Fruit fly (Drosophila melanogaster): ENCODE results near the gene bark.

The bark gene

DNA sequence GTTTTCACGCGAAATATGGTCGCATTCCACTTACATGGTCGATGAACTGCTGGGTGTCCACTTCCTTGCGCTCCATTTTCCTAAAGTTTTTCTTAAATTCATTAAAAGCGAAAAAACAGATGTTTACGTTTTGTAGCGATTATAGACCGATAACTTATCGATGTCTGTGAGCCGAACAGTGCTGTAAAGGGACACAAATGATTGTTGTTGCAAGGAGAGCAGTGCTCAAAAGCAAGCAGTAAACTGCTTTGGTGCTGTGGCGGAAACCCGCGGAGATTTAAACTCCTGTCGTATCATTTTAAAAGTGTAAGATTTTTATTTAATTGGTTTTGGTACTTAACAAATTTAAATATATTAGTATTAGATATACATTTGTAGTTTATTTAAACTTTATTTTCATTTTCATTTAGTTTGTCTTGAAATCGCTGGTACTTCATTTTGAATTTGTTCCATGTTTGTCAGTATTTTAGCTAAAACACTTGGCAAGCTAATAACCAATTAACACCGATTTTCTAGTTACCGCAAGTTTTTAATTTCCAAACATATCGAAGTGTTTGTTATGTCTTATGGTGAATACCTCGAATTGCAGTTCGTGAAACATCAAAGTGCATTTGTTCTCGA, 26.4 kb downstream of the bark start, which contains the start of gene CG3407:
CG3407 (minus strand) TSS at position 156 of the 621 bp plus-strand sequence.
- TF ChIP-seq GATAd (GFP tag; optimal IDR thresholded peaks at IDR 0.05) (peak; percentile 81), N (GFP tag; optimal IDR thresholded peaks at IDR 0.05) (peak; percentile 69), lola (GFP tag; optimal IDR thresholded peaks at IDR 0.05) (no peak), CrebA (GFP tag; optimal IDR thresholded peaks at IDR 0.05; ENCODE audit: borderline replicate concordance) (no peak), Hnf4 (GFP tag; optimal IDR thresholded peaks at IDR 0.05) (peak; percentile 70), Dfd (GFP tag; optimal IDR thresholded peaks at IDR 0.05) (no peak), sv (GFP tag; optimal IDR thresholded peaks at IDR 0.05) (peak; percentile 66), h (GFP tag; optimal IDR thresholded peaks at IDR 0.05) (no peak), woc (GFP tag; optimal IDR thresholded peaks at IDR 0.05) (no peak), Myc (optimal IDR thresholded peaks at IDR 0.05) (peak; percentile 56), Rel (GFP tag; optimal IDR thresholded peaks at IDR 0.05) (no peak), Rel (tag; optimal IDR thresholded peaks at IDR 0.05) (no peak), fru (GFP tag; optimal IDR thresholded peaks at IDR 0.05) (peak; percentile 10), rgr (GFP tag; optimal IDR thresholded peaks at IDR 0.05) (no peak), tai (GFP tag; optimal IDR thresholded peaks at IDR 0.05) (peak; percentile 51), foxo (GFP tag; optimal IDR thresholded peaks at IDR 0.05) (peak in 1 of 2 experiments; percentile 15)

DNA sequence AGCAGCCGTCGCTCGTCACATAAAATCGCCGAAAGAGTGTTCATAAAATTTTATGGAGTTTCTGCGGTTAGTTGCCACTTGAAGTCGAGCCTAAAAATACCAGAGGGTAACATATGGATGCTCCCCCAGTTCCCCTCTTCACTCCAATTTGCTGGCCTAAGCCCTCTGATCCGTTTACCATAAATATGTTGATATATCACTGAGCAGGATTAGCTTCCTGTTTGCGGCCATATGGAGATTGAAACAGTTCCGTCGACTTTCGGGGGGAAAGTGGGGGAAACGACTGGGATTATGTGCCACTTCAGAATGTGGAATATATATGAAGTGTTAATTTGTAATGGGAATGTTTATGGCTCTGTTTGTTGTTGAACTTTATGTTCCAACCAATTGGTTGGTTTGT, 27.2 kb downstream of the bark start:
- TF ChIP-seq OdsH (GFP tag; optimal IDR thresholded peaks at IDR 0.05) = no peak
- no peak for TF ChIP-seq pan (optimal IDR thresholded peaks at IDR 0.05)
- no peak for TF ChIP-seq woc (GFP tag; optimal IDR thresholded peaks at IDR 0.05)
- TF ChIP-seq lola (GFP tag; optimal IDR thresholded peaks at IDR 0.05) = no peak
- TF ChIP-seq HLH106 (tag; optimal IDR thresholded peaks at IDR 0.05) = no peak
- no peak for TF ChIP-seq GATAd (GFP tag; optimal IDR thresholded peaks at IDR 0.05)
- no peak for TF ChIP-seq Vsx2 (GFP tag; optimal IDR thresholded peaks at IDR 0.05; ENCODE audit: partially characterized antibody)
- no peak for TF ChIP-seq dmrt93B (GFP tag; optimal IDR thresholded peaks at IDR 0.05)
- TF ChIP-seq N (GFP tag; optimal IDR thresholded peaks at IDR 0.05) = no peak
- TF ChIP-seq Myc (optimal IDR thresholded peaks at IDR 0.05) = no peak
- TF ChIP-seq sv (GFP tag; optimal IDR thresholded peaks at IDR 0.05) = no peak
- no peak for TF ChIP-seq rgr (GFP tag; optimal IDR thresholded peaks at IDR 0.05)
- no peak for TF ChIP-seq Hnf4 (GFP tag; optimal IDR thresholded peaks at IDR 0.05)
- TF ChIP-seq ey (GFP tag; optimal IDR thresholded peaks at IDR 0.05) = no peak
- TF ChIP-seq fru (GFP tag; optimal IDR thresholded peaks at IDR 0.05) = no peak
- no peak for TF ChIP-seq psq (GFP tag; optimal IDR thresholded peaks at IDR 0.05)
- no peak for TF ChIP-seq tai (GFP tag; optimal IDR thresholded peaks at IDR 0.05)
- TF ChIP-seq Hr78 (GFP tag; optimal IDR thresholded peaks at IDR 0.05) = no peak
- TF ChIP-seq jim (GFP tag; optimal IDR thresholded peaks at IDR 0.05) = no peak

DNA sequence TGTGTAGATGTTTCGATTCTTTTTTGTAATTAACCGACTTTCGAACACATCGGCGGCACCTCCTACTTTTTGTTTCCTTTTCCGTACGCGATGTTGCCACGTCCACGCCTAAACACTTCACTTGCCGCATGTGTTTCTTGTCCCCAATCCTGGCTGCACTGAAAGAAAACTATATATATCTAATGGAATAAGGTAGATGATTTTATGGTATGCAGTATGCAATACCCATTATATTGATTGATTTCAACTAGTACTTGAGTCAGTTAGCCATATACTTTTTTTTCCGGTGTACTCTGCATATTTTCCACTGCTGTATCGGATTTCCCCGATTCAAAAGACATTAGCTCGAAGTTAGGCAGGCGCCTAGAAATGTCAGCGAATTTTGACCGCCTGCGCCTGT, 31.9 kb downstream of the bark start:
- no peak for TF ChIP-seq dmrt93B (GFP tag; optimal IDR thresholded peaks at IDR 0.05)
- no peak for TF ChIP-seq tai (GFP tag; optimal IDR thresholded peaks at IDR 0.05)
- no peak for TF ChIP-seq brk (GFP tag; optimal IDR thresholded peaks at IDR 0.05)
- no peak for TF ChIP-seq usp (GFP tag; optimal IDR thresholded peaks at IDR 0.05)
- TF ChIP-seq pan (optimal IDR thresholded peaks at IDR 0.05) = no peak
- no peak for TF ChIP-seq dsf (GFP tag; optimal IDR thresholded peaks at IDR 0.05; ENCODE audit: borderline replicate concordance)
- TF ChIP-seq foxo (GFP tag; optimal IDR thresholded peaks at IDR 0.05) = no peak
- TF ChIP-seq CG9705 (GFP tag; optimal IDR thresholded peaks at IDR 0.05) = no peak
- no peak for TF ChIP-seq Myc (optimal IDR thresholded peaks at IDR 0.05)

DNA sequence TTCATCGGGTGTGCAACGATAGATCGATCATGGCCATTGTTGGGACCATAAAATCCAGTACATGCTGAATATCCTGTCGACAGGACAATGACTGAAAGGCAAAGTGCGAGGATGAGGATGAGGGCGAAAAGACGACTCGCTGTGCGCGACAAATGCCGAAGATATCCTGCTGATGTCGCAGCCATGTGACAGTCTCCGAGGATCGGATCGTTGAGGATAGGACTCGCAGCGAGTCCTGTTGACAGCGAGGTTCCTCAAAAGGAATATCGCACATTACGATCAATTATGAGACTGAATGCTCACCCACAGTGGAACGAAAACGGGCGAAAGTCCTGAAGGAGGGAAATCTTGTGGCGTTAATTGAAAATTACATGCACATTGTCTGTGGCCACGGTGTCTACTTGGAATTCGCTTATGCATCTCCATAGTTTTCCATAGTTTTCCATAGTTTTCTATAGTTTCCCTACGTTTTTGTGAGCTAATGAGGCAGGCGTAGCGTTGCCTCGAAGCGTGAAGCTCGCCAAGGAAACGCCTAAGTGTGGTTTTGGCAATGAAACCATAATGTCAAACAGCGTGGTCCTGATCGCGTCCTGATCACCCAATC, 35.6 kb downstream of the bark start:
- no peak for TF ChIP-seq N (GFP tag; optimal IDR thresholded peaks at IDR 0.05)
- TF ChIP-seq Hr83 (GFP tag; optimal IDR thresholded peaks at IDR 0.05; ENCODE audit: poor library complexity, severe bottlenecking) = no peak
- no peak for TF ChIP-seq Dif (GFP tag; optimal IDR thresholded peaks at IDR 0.05; ENCODE audit: partially characterized antibody)
- no peak for TF ChIP-seq HLH106 (tag; optimal IDR thresholded peaks at IDR 0.05)
- TF ChIP-seq ey (GFP tag; optimal IDR thresholded peaks at IDR 0.05) = no peak
- TF ChIP-seq Sp1 (GFP tag; optimal IDR thresholded peaks at IDR 0.05) = no peak

Measured in whole organism, wandering third instar larva.